Worm (Caenorhabditis elegans) whole organism, L2 larva: ENCODE measurements around the gene F55B11.7.

ENCODE experiments used
- R02D3.7 ChIP-seq: fragments of 150-350 bp; optimal IDR thresholded peaks from 2 replicates; lab custom pipeline; 2014; ENCODE audit warnings: missing biosample characterization, missing genetic modification characterization
- egl-27 ChIP-seq: sonication (generic microtip); optimal IDR thresholded peaks from 3 replicates; lab custom pipeline; 2017; ENCODE audit warnings: missing biosample characterization, missing genetic modification reagents, missing genetic modification characterization
- nhr-12 ChIP-seq: fragments of 150-350 bp; optimal IDR thresholded peaks from 2 replicates; lab custom pipeline; 2014; ENCODE audit warnings: missing biosample characterization, missing genetic modification characterization
- nhr-129 ChIP-seq: fragments of 150-350 bp; optimal IDR thresholded peaks from 2 replicates; lab custom pipeline; 2014; ENCODE audit warnings: missing biosample characterization, missing genetic modification characterization

DNA sequence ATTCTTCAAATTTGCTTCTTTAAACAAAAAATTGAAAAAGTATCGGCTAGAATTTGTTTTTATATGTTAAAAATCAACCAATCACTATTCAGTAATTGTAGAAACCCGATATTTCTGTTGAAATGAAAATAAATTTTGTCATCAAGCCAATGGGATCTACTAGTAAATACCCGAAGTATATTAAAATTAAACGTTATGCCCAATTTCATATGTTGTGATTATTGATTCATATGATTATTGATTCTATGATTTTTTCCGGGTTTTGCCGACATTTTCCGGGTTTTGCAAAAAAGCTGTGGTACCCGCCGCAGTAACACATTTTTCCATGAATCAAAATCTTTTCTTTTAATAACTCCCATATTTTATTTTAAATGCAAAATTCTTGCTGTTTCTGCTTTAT, 26.3 kb downstream of the F55B11.7 start:
- TF ChIP-seq nhr-129 (no peak), egl-27 (tag; lab: Kevin White, UChicago) (no peak), nhr-12 (tag; lab: Kevin White, UChicago) (no peak), R02D3.7 (tag; lab: Kevin White, UChicago) (no peak)
